Fruit fly (Drosophila melanogaster): ENCODE data around the gene CG5958.

CG5958 gene

DNA sequence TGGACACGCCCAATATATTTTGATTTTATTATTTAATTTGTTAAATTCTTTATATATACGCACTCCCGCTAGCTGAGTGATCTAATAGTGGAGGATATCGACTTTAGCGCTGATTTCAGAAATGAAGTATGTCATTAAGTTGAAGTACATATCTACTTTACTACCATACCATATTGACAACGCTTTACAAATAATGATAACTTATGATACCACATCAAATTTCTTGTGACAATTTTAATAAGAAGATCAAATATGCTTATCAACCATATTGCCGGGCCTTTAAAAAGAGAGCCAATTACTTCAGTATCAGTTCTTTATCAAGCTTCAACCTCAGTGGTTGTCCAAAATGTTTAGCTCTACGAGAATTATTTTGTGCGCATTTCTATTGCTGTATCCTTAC lies 22.7 kb downstream of the CG5958 start, which contains the start of gene CG15818:
CG15818 (plus strand) TSS at position 301 of the 400 bp plus-strand sequence.
- no peak for TF ChIP-seq jim (GFP tag; optimal IDR thresholded peaks at IDR 0.05)
- no peak for TF ChIP-seq Hnf4 (GFP tag; optimal IDR thresholded peaks at IDR 0.05)
- no peak for TF ChIP-seq dmrt93B (GFP tag; optimal IDR thresholded peaks at IDR 0.05)
- TF ChIP-seq dsf (GFP tag; optimal IDR thresholded peaks at IDR 0.05; ENCODE audit: borderline replicate concordance) = no peak
- TF ChIP-seq tai (GFP tag; optimal IDR thresholded peaks at IDR 0.05) = no peak
- no peak for TF ChIP-seq CG9705 (GFP tag; optimal IDR thresholded peaks at IDR 0.05)
- TF ChIP-seq Vsx2 (GFP tag; optimal IDR thresholded peaks at IDR 0.05; ENCODE audit: partially characterized antibody) = no peak

- no peak for TF ChIP-seq dl (GFP tag; optimal IDR thresholded peaks at IDR 0.05; ENCODE audit: insufficient read depth in 1 of 2, partially characterized antibody in 2 of 2)
- TF ChIP-seq Sp1 (GFP tag; optimal IDR thresholded peaks at IDR 0.05) = no peak
- TF ChIP-seq br (GFP tag; optimal IDR thresholded peaks at IDR 0.05) = no peak
- no peak for TF ChIP-seq lola (GFP tag; optimal IDR thresholded peaks at IDR 0.05)
- no peak for TF ChIP-seq N (GFP tag; optimal IDR thresholded peaks at IDR 0.05)
Observed at dm6 chr2L:7409602-7410001, 23.7 kb downstream of the CG5958 start, which contains the start of gene CG5181. Gene CG5181, minus strand, starts transcription at chr2L:7409809.

DNA sequence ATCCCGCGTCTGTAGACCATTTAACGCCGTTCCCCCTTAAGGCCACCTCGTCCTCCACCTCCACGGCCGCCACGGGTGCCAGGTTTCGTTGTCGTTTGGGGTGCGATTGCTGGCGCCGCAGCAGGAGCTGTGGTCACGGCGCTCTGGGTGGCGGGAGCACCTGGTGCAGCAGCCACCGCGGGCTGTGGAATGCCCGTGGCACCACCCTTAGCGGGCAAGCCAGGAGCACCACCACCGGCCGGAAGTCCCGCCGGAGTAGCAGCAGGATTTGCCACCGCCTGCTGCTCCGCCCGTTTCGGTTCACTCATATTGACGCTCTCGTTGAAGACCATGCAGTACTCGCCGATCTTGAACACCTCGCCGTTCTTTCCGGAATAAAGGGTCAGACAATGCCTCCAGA lies 24.3 kb downstream of the CG5958 start:
- no peak for TF ChIP-seq ey (GFP tag; optimal IDR thresholded peaks at IDR 0.05)
- TF ChIP-seq usp (GFP tag; optimal IDR thresholded peaks at IDR 0.05) = no peak
- no peak for TF ChIP-seq brk (GFP tag; optimal IDR thresholded peaks at IDR 0.05)
- TF ChIP-seq GATAd (GFP tag; optimal IDR thresholded peaks at IDR 0.05) = no peak
- TF ChIP-seq Rel (GFP tag; optimal IDR thresholded peaks at IDR 0.05) = no peak
- TF ChIP-seq Rel (tag; optimal IDR thresholded peaks at IDR 0.05) = no peak
- no peak for TF ChIP-seq foxo (GFP tag; optimal IDR thresholded peaks at IDR 0.05)
- no peak for TF ChIP-seq Abd-B (GFP tag; optimal IDR thresholded peaks at IDR 0.05)
- no peak for TF ChIP-seq CG9705 (GFP tag; optimal IDR thresholded peaks at IDR 0.05)
- no peak for TF ChIP-seq h (GFP tag; optimal IDR thresholded peaks at IDR 0.05)
- TF ChIP-seq jim (GFP tag; optimal IDR thresholded peaks at IDR 0.05) = no peak

dm6 chr2L:7407638-7408037 lies 25.7 kb downstream of the CG5958 start:
- TF ChIP-seq sv (GFP tag; optimal IDR thresholded peaks at IDR 0.05) = no peak
- no peak for TF ChIP-seq fru (GFP tag; optimal IDR thresholded peaks at IDR 0.05)
- TF ChIP-seq ey (GFP tag; optimal IDR thresholded peaks at IDR 0.05) = no peak
- TF ChIP-seq Rel (GFP tag; optimal IDR thresholded peaks at IDR 0.05) = no peak
- no peak for TF ChIP-seq Rel (tag; optimal IDR thresholded peaks at IDR 0.05)
- no peak for TF ChIP-seq jim (GFP tag; optimal IDR thresholded peaks at IDR 0.05)
- TF ChIP-seq rgr (GFP tag; optimal IDR thresholded peaks at IDR 0.05) = no peak
- TF ChIP-seq sage (GFP tag; optimal IDR thresholded peaks at IDR 0.05) = no peak
- no peak for TF ChIP-seq dl (GFP tag; optimal IDR thresholded peaks at IDR 0.05; ENCODE audit: insufficient read depth in 1 of 2, partially characterized antibody in 2 of 2)
- no peak for TF ChIP-seq Dfd (GFP tag; optimal IDR thresholded peaks at IDR 0.05)
- TF ChIP-seq CG9705 (GFP tag; optimal IDR thresholded peaks at IDR 0.05) = no peak

- TF ChIP-seq Mio (GFP tag; optimal IDR thresholded peaks at IDR 0.05) (no peak), Rel (GFP tag; optimal IDR thresholded peaks at IDR 0.05) (no peak), Rel (tag; optimal IDR thresholded peaks at IDR 0.05) (peak; percentile 49), GATAd (GFP tag; optimal IDR thresholded peaks at IDR 0.05) (no peak), Hnf4 (GFP tag; optimal IDR thresholded peaks at IDR 0.05) (no peak), usp (GFP tag; optimal IDR thresholded peaks at IDR 0.05) (no peak), Dif (GFP tag; optimal IDR thresholded peaks at IDR 0.05; ENCODE audit: partially characterized antibody) (no peak), woc (GFP tag; optimal IDR thresholded peaks at IDR 0.05) (no peak)
Observed at dm6 chr2L:7404923-7405322, 28.4 kb downstream of the CG5958 start, which contains the start of gene CG5177. Gene CG5177, plus strand, starts transcription at chr2L:7405227.

DNA sequence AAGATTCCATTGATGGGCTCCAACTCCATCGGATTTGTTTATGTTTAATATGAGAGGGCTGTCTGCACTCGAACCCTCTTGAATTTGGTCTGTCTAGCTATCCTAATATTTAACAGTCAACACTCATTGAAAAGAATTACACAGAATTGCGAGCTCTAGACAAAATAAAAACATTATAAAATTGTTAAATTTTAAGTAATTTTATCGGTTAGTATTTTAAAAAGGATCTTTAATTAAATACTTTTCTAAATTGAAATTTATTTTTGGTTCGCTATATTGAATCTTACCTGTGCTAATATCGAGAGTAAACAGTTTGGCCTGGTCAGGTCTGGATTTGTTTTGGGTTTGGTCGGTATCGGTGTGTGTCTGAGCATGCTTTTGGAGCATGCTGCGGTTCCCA lies 31.7 kb downstream of the CG5958 start:
- TF ChIP-seq HLH106 (tag; optimal IDR thresholded peaks at IDR 0.05) = peak; percentile 26
- no peak for TF ChIP-seq pan (optimal IDR thresholded peaks at IDR 0.05)
- no peak for TF ChIP-seq CrebA (GFP tag; optimal IDR thresholded peaks at IDR 0.05; ENCODE audit: borderline replicate concordance)
- TF ChIP-seq ey (GFP tag; optimal IDR thresholded peaks at IDR 0.05) = peak; percentile 15
- no peak for TF ChIP-seq Mio (GFP tag; optimal IDR thresholded peaks at IDR 0.05)
- no peak for TF ChIP-seq usp (GFP tag; optimal IDR thresholded peaks at IDR 0.05)
- TF ChIP-seq CG32264 (GFP tag; optimal IDR thresholded peaks at IDR 0.05) = no peak
- TF ChIP-seq Rel (GFP tag; optimal IDR thresholded peaks at IDR 0.05) = no peak
- no peak for TF ChIP-seq Rel (tag; optimal IDR thresholded peaks at IDR 0.05)
- TF ChIP-seq Jra (GFP tag; optimal IDR thresholded peaks at IDR 0.05) = no peak
- TF ChIP-seq N (GFP tag; optimal IDR thresholded peaks at IDR 0.05) = no peak
- no peak for TF ChIP-seq brk (GFP tag; optimal IDR thresholded peaks at IDR 0.05)
- TF ChIP-seq fru (GFP tag; optimal IDR thresholded peaks at IDR 0.05) = peak; percentile 23
- peak in 1 of 2 experiments; percentile 40 for TF ChIP-seq foxo (GFP tag; optimal IDR thresholded peaks at IDR 0.05)
- no peak for TF ChIP-seq Hr78 (GFP tag; optimal IDR thresholded peaks at IDR 0.05)
- TF ChIP-seq h (GFP tag; optimal IDR thresholded peaks at IDR 0.05) = peak; percentile 23
- TF ChIP-seq Vsx2 (GFP tag; optimal IDR thresholded peaks at IDR 0.05; ENCODE audit: partially characterized antibody) = no peak
- TF ChIP-seq br (GFP tag; optimal IDR thresholded peaks at IDR 0.05) = no peak
- peak; percentile 28 for TF ChIP-seq OdsH (GFP tag; optimal IDR thresholded peaks at IDR 0.05)
- no peak for TF ChIP-seq rgr (GFP tag; optimal IDR thresholded peaks at IDR 0.05)
- peak; percentile 19 for TF ChIP-seq tai (GFP tag; optimal IDR thresholded peaks at IDR 0.05)
- TF ChIP-seq dsf (GFP tag; optimal IDR thresholded peaks at IDR 0.05; ENCODE audit: borderline replicate concordance) = no peak
- no peak for TF ChIP-seq Dif (GFP tag; optimal IDR thresholded peaks at IDR 0.05; ENCODE audit: partially characterized antibody)
- TF ChIP-seq jim (GFP tag; optimal IDR thresholded peaks at IDR 0.05) = no peak
- TF ChIP-seq GATAd (GFP tag; optimal IDR thresholded peaks at IDR 0.05) = no peak
- peak; percentile 26 for TF ChIP-seq Hnf4 (GFP tag; optimal IDR thresholded peaks at IDR 0.05)
- no peak for TF ChIP-seq Myc (optimal IDR thresholded peaks at IDR 0.05)
